Worm (Caenorhabditis elegans) whole organism, mixed stage, embryonic: ENCODE data around the gene clec-196.

Experiments
- M03D4.4 ChIP-seq: sonication (generic microtip); optimal IDR thresholded peaks from 2 replicates; lab custom pipeline; 2017; ENCODE audit warnings: mild to moderate bottlenecking, missing genetic modification characterization, missing compliant biosample characterization
- bed-3 ChIP-seq: fragments of 200-800 bp; sonication (Bioruptor generic); optimal IDR thresholded peaks from 3 replicates; lab custom pipeline; 2018; ENCODE audit warnings: mild to moderate bottlenecking, missing genetic modification characterization, moderate library complexity, missing compliant biosample characterization
- blmp-1 ChIP-seq: fragments of 150-350 bp; optimal IDR thresholded peaks from 2 replicates; lab custom pipeline; 2014; ENCODE audit warnings: missing biosample characterization, missing genetic modification characterization
- ceh-39 ChIP-seq: fragments of 150-350 bp; optimal IDR thresholded peaks from 2 replicates; lab custom pipeline; 2014; ENCODE audit warnings: missing biosample characterization, missing genetic modification characterization
- ceh-43 ChIP-seq: fragments of 200-800 bp; sonication (Bioruptor generic); optimal IDR thresholded peaks from 2 replicates; lab custom pipeline; 2018; ENCODE audit warnings: mild to moderate bottlenecking, missing genetic modification characterization, moderate library complexity, missing compliant biosample characterization
- ceh-83 ChIP-seq: fragments of 200-800 bp; sonication (Bioruptor generic); optimal IDR thresholded peaks from 2 replicates; lab custom pipeline; 2018; ENCODE audit warnings: mild to moderate bottlenecking, missing genetic modification characterization, missing compliant biosample characterization
- cnd-1 ChIP-seq: fragments of 200-800 bp; sonication (Bioruptor generic); optimal IDR thresholded peaks from 2 replicates; lab custom pipeline; 2018; ENCODE audit warnings: mild to moderate bottlenecking, missing genetic modification characterization, missing compliant biosample characterization
- drap-1 ChIP-seq: fragments of 200-800 bp; sonication (Bioruptor generic); optimal IDR thresholded peaks from 3 replicates; lab custom pipeline; 2018; ENCODE audit warnings: mild to moderate bottlenecking, missing genetic modification characterization, missing compliant biosample characterization
- elt-1 ChIP-seq: sonication (generic microtip); optimal IDR thresholded peaks from 2 replicates; lab custom pipeline; 2017; ENCODE audit warnings: missing genetic modification characterization, mild to moderate bottlenecking, missing compliant biosample characterization, antibody characterized with exemption, moderate library complexity, borderline replicate concordance; ENCODE audit not compliant: insufficient read depth
- elt-3 ChIP-seq: fragments of 150-350 bp; optimal IDR thresholded peaks from 2 replicates; lab custom pipeline; 2014; ENCODE audit warnings: missing biosample characterization, missing genetic modification characterization
- ham-2 ChIP-seq: fragments of 200-800 bp; sonication (Bioruptor generic); optimal IDR thresholded peaks from 2 replicates; lab custom pipeline; 2018; ENCODE audit warnings: mild to moderate bottlenecking, missing genetic modification characterization, missing compliant biosample characterization
- hlh-1 ChIP-seq: fragments of 150-350 bp; optimal IDR thresholded peaks from 2 replicates; lab custom pipeline; 2014; ENCODE audit warnings: missing biosample characterization, missing genetic modification reagents, missing genetic modification characterization
- lin-13 ChIP-seq: fragments of 150-350 bp; optimal IDR thresholded peaks from 2 replicates; lab custom pipeline; 2014; ENCODE audit warnings: missing biosample characterization, missing genetic modification characterization
- lin-32 ChIP-seq: fragments of 200-800 bp; sonication (Bioruptor generic); optimal IDR thresholded peaks from 2 replicates; lab custom pipeline; 2018; ENCODE audit warnings: mild to moderate bottlenecking, missing genetic modification characterization, missing compliant biosample characterization
- lsy-2 ChIP-seq: fragments of 150-350 bp; optimal IDR thresholded peaks from 2 replicates; lab custom pipeline; 2014; ENCODE audit warnings: missing biosample characterization, missing genetic modification characterization
- mab-5 ChIP-seq: fragments of 150-350 bp; optimal IDR thresholded peaks from 2 replicates; lab custom pipeline; 2014; ENCODE audit warnings: missing biosample characterization, missing genetic modification characterization
- mep-1 ChIP-seq: fragments of 150-350 bp; optimal IDR thresholded peaks from 2 replicates; lab custom pipeline; 2017; ENCODE audit warnings: missing biosample characterization, missing genetic modification reagents, missing genetic modification characterization, inconsistent platforms
- mls-2 ChIP-seq: sonication (generic microtip); optimal IDR thresholded peaks from 2 replicates; lab custom pipeline; 2016; ENCODE audit warnings: mild to moderate bottlenecking, missing genetic modification characterization, moderate library complexity, missing compliant biosample characterization
- nhr-2 ChIP-seq: fragments of 150-350 bp; optimal IDR thresholded peaks from 2 replicates; lab custom pipeline; 2014; ENCODE audit warnings: missing biosample characterization, missing genetic modification characterization
- nhr-237 ChIP-seq: fragments of 150-350 bp; optimal IDR thresholded peaks from 2 replicates; lab custom pipeline; 2014; ENCODE audit warnings: missing biosample characterization, missing genetic modification characterization
- nhr-28 ChIP-seq: fragments of 150-350 bp; optimal IDR thresholded peaks from 2 replicates; lab custom pipeline; 2014; ENCODE audit warnings: missing biosample characterization, missing genetic modification characterization
- nhr-76 ChIP-seq: sonication (generic microtip); optimal IDR thresholded peaks from 2 replicates; lab custom pipeline; 2017; ENCODE audit warnings: missing biosample characterization, missing genetic modification characterization
- pha-4 ChIP-seq: fragments of 150-350 bp; optimal IDR thresholded peaks from 2 replicates; lab custom pipeline; 2018; ENCODE audit warnings: missing biosample characterization, missing genetic modification reagents, missing genetic modification characterization
- sem-2 ChIP-seq: fragments of 200-800 bp; sonication (Bioruptor generic); optimal IDR thresholded peaks from 2 replicates; lab custom pipeline; 2018; ENCODE audit warnings: mild to moderate bottlenecking, missing genetic modification characterization, missing compliant biosample characterization
- snpc-4 ChIP-seq: fragments of 150-350 bp; optimal IDR thresholded peaks from 2 replicates; lab custom pipeline; 2014; ENCODE audit warnings: missing biosample characterization, missing genetic modification characterization
- sptf-1 ChIP-seq: sonication (generic microtip); optimal IDR thresholded peaks from 2 replicates; lab custom pipeline; 2017; ENCODE audit warnings: mild to moderate bottlenecking, missing genetic modification characterization, moderate library complexity, missing compliant biosample characterization
- tbx-8 ChIP-seq: fragments of 200-800 bp; sonication (Bioruptor generic); optimal IDR thresholded peaks from 2 replicates; lab custom pipeline; 2018; ENCODE audit warnings: mild to moderate bottlenecking, missing genetic modification characterization, moderate library complexity, missing compliant biosample characterization
- unc-39 ChIP-seq: fragments of 150-350 bp; optimal IDR thresholded peaks from 2 replicates; lab custom pipeline; 2014; ENCODE audit warnings: missing biosample characterization, missing genetic modification characterization
- unc-62 ChIP-seq: fragments of 150-350 bp; optimal IDR thresholded peaks from 2 replicates; lab custom pipeline; 2014; ENCODE audit warnings: missing biosample characterization, missing genetic modification reagents, missing genetic modification characterization
- zip-8 ChIP-seq: fragments of 150-350 bp; optimal IDR thresholded peaks from 2 replicates; lab custom pipeline; 2014; ENCODE audit warnings: missing biosample characterization, missing genetic modification characterization
- ztf-11 ChIP-seq: fragments of 150-350 bp; optimal IDR thresholded peaks from 2 replicates; lab custom pipeline; 2014; ENCODE audit warnings: missing biosample characterization, missing genetic modification characterization

clec-196 gene

ce11 chrIV:17268628-17269027, 8.1 kb upstream of the clec-196 start (continued):
- no peak for TF ChIP-seq ham-2 (GFP tag; lab: Kevin White, UChicago)
- no peak for TF ChIP-seq elt-3 (tag; lab: Kevin White, UChicago)
- peak; percentile 3 for TF ChIP-seq nhr-237 (tag; lab: Kevin White, UChicago)

- no peak for TF ChIP-seq sptf-1 (tag; lab: Kevin White, UChicago)
- TF ChIP-seq hlh-1 (tag; lab: Kevin White, UChicago) = no peak
- TF ChIP-seq pha-4 = no peak
- TF ChIP-seq nhr-28 (tag; lab: Kevin White, UChicago) = no peak
- TF ChIP-seq, all 35 proteins: peak for 0
Measured at ce11 chrIV:17269042-17269441, 7.7 kb upstream of the clec-196 start, which contains the start of gene atgp-1. atgp-1 (plus strand) TSS chrIV:17269342.

ce11 chrIV:17269702-17270101, 7.1 kb upstream of the clec-196 start:
- TF ChIP-seq snpc-4 (no peak), bed-3 (GFP tag; lab: Kevin White, UChicago) (no peak), unc-62 (GFP tag; lab: Kevin White, UChicago) (peak; percentile 99), hlh-1 (tag; lab: Kevin White, UChicago) (peak; percentile 66), sptf-1 (tag; lab: Kevin White, UChicago) (no peak), unc-39 (tag; lab: Kevin White, UChicago) (no peak), nhr-2 (tag; lab: Kevin White, UChicago) (peak; percentile 80), lin-13 (no peak), drap-1 (GFP tag; lab: Kevin White, UChicago) (no peak), mab-5 (tag; lab: Kevin White, UChicago) (peak; percentile 44)

- TF ChIP-seq pha-4 (no peak), elt-1 (tag; lab: Kevin White, UChicago) (no peak), nhr-28 (tag; lab: Kevin White, UChicago) (no peak), lin-13 (no peak), nhr-2 (tag; lab: Kevin White, UChicago) (no peak), snpc-4 (no peak), mab-5 (tag; lab: Kevin White, UChicago) (no peak)
- TF ChIP-seq, all 35 proteins: peak for 0
Measured at ce11 chrIV:17273602-17274110, 3.1 kb upstream of the clec-196 start, which contains the start of gene gln-5. gln-5 (minus strand) TSS chrIV:17273652.

ce11 chrIV:17275281-17275680, 1.5 kb upstream of the clec-196 start, which contains the start of gene lhfp-4:
lhfp-4 (plus strand) TSS chrIV:17275581.
- TF ChIP-seq sem-2 (GFP tag; lab: Kevin White, UChicago) = no peak
- TF ChIP-seq ceh-43 (GFP tag; lab: Kevin White, UChicago) = no peak
- no peak for TF ChIP-seq ham-2 (GFP tag; lab: Kevin White, UChicago)
- TF ChIP-seq unc-62 (GFP tag; lab: Kevin White, UChicago) = no peak
- no peak for TF ChIP-seq M03D4.4
- TF ChIP-seq nhr-28 (tag; lab: Kevin White, UChicago) = no peak
- no peak for TF ChIP-seq mab-5 (tag; lab: Kevin White, UChicago)
- no peak for TF ChIP-seq lin-32
- TF ChIP-seq ceh-83 (GFP tag; lab: Kevin White, UChicago) = no peak
- TF ChIP-seq mls-2 (tag; lab: Kevin White, UChicago) = no peak
- TF ChIP-seq ztf-11 (tag; lab: Kevin White, UChicago) = no peak
- TF ChIP-seq snpc-4 = no peak
- TF ChIP-seq pha-4 = no peak
- TF ChIP-seq, all 35 proteins: peak for 0

- TF ChIP-seq bed-3 (GFP tag; lab: Kevin White, UChicago) = no peak
- peak; percentile 75 for TF ChIP-seq cnd-1
Measured at ce11 chrIV:17277459-17278173, 860 bp downstream of the clec-196 start.

- TF ChIP-seq lsy-2 (tag; lab: Kevin White, UChicago) (peak; percentile 89), nhr-76 (no peak), ceh-43 (GFP tag; lab: Kevin White, UChicago) (peak; percentile 89), nhr-28 (tag; lab: Kevin White, UChicago) (no peak), elt-3 (tag; lab: Kevin White, UChicago) (no peak), mep-1 (tag; lab: Kevin White, UChicago) (peak; percentile 99), sptf-1 (tag; lab: Kevin White, UChicago) (peak; percentile 93), unc-62 (GFP tag; lab: Kevin White, UChicago) (peak; percentile 91), sem-2 (GFP tag; lab: Kevin White, UChicago) (peak; percentile 20), elt-1 (tag; lab: Kevin White, UChicago) (peak; percentile 7), zip-8 (tag; lab: Kevin White, UChicago) (no peak), mab-5 (tag; lab: Kevin White, UChicago) (peak; percentile 68), nhr-237 (tag; lab: Kevin White, UChicago) (peak; percentile 97), ceh-39 (tag; lab: Kevin White, UChicago) (peak; percentile 96), pha-4 (peak; percentile 94), mls-2 (tag; lab: Kevin White, UChicago) (peak; percentile 93), M03D4.4 (peak; percentile 90), ztf-11 (tag; lab: Kevin White, UChicago) (peak; percentile 83), lin-13 (peak; percentile 99), lin-32 (peak; percentile 10), cnd-1 (peak; percentile 93), bed-3 (GFP tag; lab: Kevin White, UChicago) (no peak), drap-1 (GFP tag; lab: Kevin White, UChicago) (peak; percentile 87), ceh-83 (GFP tag; lab: Kevin White, UChicago) (peak; percentile 79), blmp-1 (peak; percentile 23), tbx-8 (peak; percentile 82)
Measured at ce11 chrIV:17278363-17278762, 1.6 kb downstream of the clec-196 start.
